Worm (Caenorhabditis elegans) whole organism, L3 larva: ENCODE measurements around the gene sup-36.

Source experiments
- R02D3.7 ChIP-seq: fragments of 150-350 bp; optimal IDR thresholded peaks from 2 replicates; lab custom pipeline; 2014; ENCODE audit warnings: missing biosample characterization, missing genetic modification characterization
- ZK546.5 ChIP-seq: sonication (generic microtip); optimal IDR thresholded peaks from 2 replicates; lab custom pipeline; 2017; ENCODE audit warnings: missing biosample characterization, missing genetic modification characterization
- aly-2 ChIP-seq: fragments of 150-350 bp; optimal IDR thresholded peaks from 2 replicates; lab custom pipeline; 2014; ENCODE audit warnings: missing biosample characterization, missing genetic modification characterization
- ceh-28 ChIP-seq: fragments of 150-350 bp; optimal IDR thresholded peaks from 2 replicates; lab custom pipeline; 2014; ENCODE audit warnings: missing biosample characterization, missing genetic modification reagents, missing genetic modification characterization
- ceh-9 ChIP-seq: sonication (generic microtip); optimal IDR thresholded peaks from 2 replicates; lab custom pipeline; 2018; ENCODE audit warnings: missing biosample characterization, missing genetic modification characterization
- daf-12 ChIP-seq: fragments of 150-350 bp; optimal IDR thresholded peaks from 2 replicates; lab custom pipeline; 2014; ENCODE audit warnings: missing biosample characterization, missing genetic modification reagents, missing genetic modification characterization
- egl-5 ChIP-seq: fragments of 150-350 bp; optimal IDR thresholded peaks from 2 replicates; lab custom pipeline; 2017; ENCODE audit warnings: missing biosample characterization, missing genetic modification reagents, missing genetic modification characterization, inconsistent platforms
- elt-1 ChIP-seq: fragments of 150-350 bp; optimal IDR thresholded peaks from 2 replicates; lab custom pipeline; 2014; ENCODE audit warnings: missing biosample characterization, missing genetic modification characterization
- elt-2 ChIP-seq: sonication (generic microtip); optimal IDR thresholded peaks from 2 replicates; lab custom pipeline; 2016; ENCODE audit warnings: missing genetic modification reagents, mild to moderate bottlenecking, missing genetic modification characterization, missing compliant biosample characterization
- elt-3 ChIP-seq, 3 experiments: fragments of 150-350 bp in 1 of 3; sonication (generic microtip) in 2 of 3; optimal IDR thresholded peaks; 2 replicates in 2 of 3; 4 replicates in 1 of 3; lab custom pipeline; 2014 to 2017; ENCODE audit warnings: missing biosample characterization in 3 of 3, missing genetic modification characterization in 3 of 3
- eor-1 ChIP-seq, 2 experiments: fragments of 150-350 bp; optimal IDR thresholded peaks; 2 replicates each; lab custom pipeline; 2014 to 2018; ENCODE audit warnings: missing biosample characterization in 2 of 2, missing genetic modification characterization in 2 of 2
- fkh-2 ChIP-seq: fragments of 150-350 bp; optimal IDR thresholded peaks from 2 replicates; lab custom pipeline; 2014; ENCODE audit warnings: missing biosample characterization, missing genetic modification reagents, missing genetic modification characterization
- hmg-11 ChIP-seq: sonication (generic microtip); optimal IDR thresholded peaks from 2 replicates; lab custom pipeline; 2016; ENCODE audit warnings: missing genetic modification characterization, missing compliant biosample characterization
- jun-1 ChIP-seq: fragments of 150-350 bp; optimal IDR thresholded peaks from 2 replicates; lab custom pipeline; 2014; ENCODE audit warnings: missing biosample characterization, missing genetic modification reagents, missing genetic modification characterization
- lin-15B ChIP-seq: fragments of 150-350 bp; optimal IDR thresholded peaks from 2 replicates; lab custom pipeline; 2014; ENCODE audit warnings: missing biosample characterization, missing genetic modification characterization
- lin-39 ChIP-seq: fragments of 150-350 bp; optimal IDR thresholded peaks from 2 replicates; lab custom pipeline; 2018; ENCODE audit warnings: missing biosample characterization, missing genetic modification reagents, missing genetic modification characterization
- lsy-12 ChIP-seq: sonication (generic microtip); optimal IDR thresholded peaks from 2 replicates; lab custom pipeline; 2016; ENCODE audit warnings: mild to moderate bottlenecking, missing genetic modification characterization, missing compliant biosample characterization
- mdl-1 ChIP-seq: fragments of 150-350 bp; optimal IDR thresholded peaks from 2 replicates; lab custom pipeline; 2014; ENCODE audit warnings: missing biosample characterization, missing genetic modification characterization
- mml-1 ChIP-seq: fragments of 150-350 bp; sonication (generic microtip); optimal IDR thresholded peaks from 3 replicates; lab custom pipeline; 2014; ENCODE audit warnings: missing biosample characterization, missing genetic modification characterization
- nfya-1 ChIP-seq: sonication (generic microtip); optimal IDR thresholded peaks from 2 replicates; lab custom pipeline; 2017; ENCODE audit warnings: missing genetic modification characterization, mild to moderate bottlenecking, missing compliant biosample characterization, antibody characterized with exemption, moderate library complexity; ENCODE audit not compliant: insufficient read depth
- nhr-12 ChIP-seq: fragments of 150-350 bp; optimal IDR thresholded peaks from 2 replicates; lab custom pipeline; 2014; ENCODE audit warnings: missing biosample characterization, missing genetic modification characterization
- nhr-23 ChIP-seq: fragments of 150-350 bp; optimal IDR thresholded peaks from 2 replicates; lab custom pipeline; 2014; ENCODE audit warnings: missing biosample characterization, missing genetic modification reagents, missing genetic modification characterization
- nhr-237 ChIP-seq: fragments of 150-350 bp; optimal IDR thresholded peaks from 2 replicates; lab custom pipeline; 2014; ENCODE audit warnings: missing biosample characterization, missing genetic modification characterization
- nhr-25 ChIP-seq: sonication (generic microtip); optimal IDR thresholded peaks from 2 replicates; lab custom pipeline; 2017; ENCODE audit warnings: missing biosample characterization, missing genetic modification characterization
- nhr-28 ChIP-seq: fragments of 150-350 bp; optimal IDR thresholded peaks from 2 replicates; lab custom pipeline; 2014; ENCODE audit warnings: missing biosample characterization, missing genetic modification characterization
- nhr-43 ChIP-seq: sonication (generic microtip); optimal IDR thresholded peaks from 2 replicates; lab custom pipeline; 2016; ENCODE audit warnings: mild to moderate bottlenecking, missing genetic modification characterization, missing compliant biosample characterization; ENCODE audit not compliant: poor library complexity, severe bottlenecking
- nhr-76 ChIP-seq: fragments of 150-350 bp; sonication (generic microtip); optimal IDR thresholded peaks from 5 replicates; lab custom pipeline; 2014; ENCODE audit warnings: missing biosample characterization, missing genetic modification characterization
- nhr-77 ChIP-seq: fragments of 150-350 bp; optimal IDR thresholded peaks from 2 replicates; lab custom pipeline; 2014; ENCODE audit warnings: missing biosample characterization, missing genetic modification characterization
- pha-4 ChIP-seq: fragments of 150-350 bp; optimal IDR thresholded peaks from 2 replicates; lab custom pipeline; 2014; ENCODE audit warnings: missing biosample characterization, missing genetic modification reagents, missing genetic modification characterization
- pqm-1 ChIP-seq: fragments of 150-350 bp; optimal IDR thresholded peaks from 2 replicates; lab custom pipeline; 2017; ENCODE audit warnings: missing biosample characterization, missing genetic modification characterization, inconsistent platforms
- skn-1 ChIP-seq: fragments of 150-350 bp; optimal IDR thresholded peaks from 2 replicates; lab custom pipeline; 2014; ENCODE audit warnings: missing biosample characterization, missing genetic modification characterization
- snpc-4 ChIP-seq: fragments of 150-350 bp; optimal IDR thresholded peaks from 2 replicates; lab custom pipeline; 2014; ENCODE audit warnings: missing biosample characterization, missing genetic modification characterization
- tbx-2 ChIP-seq: sonication (generic microtip); optimal IDR thresholded peaks from 2 replicates; lab custom pipeline; 2016; ENCODE audit warnings: mild to moderate bottlenecking, missing genetic modification characterization, missing compliant biosample characterization
- unc-62 ChIP-seq: fragments of 150-350 bp; sonication (generic microtip); optimal IDR thresholded peaks from 4 replicates; lab custom pipeline; 2014; ENCODE audit warnings: missing biosample characterization, missing genetic modification reagents, missing genetic modification characterization

The sup-36 gene

DNA sequence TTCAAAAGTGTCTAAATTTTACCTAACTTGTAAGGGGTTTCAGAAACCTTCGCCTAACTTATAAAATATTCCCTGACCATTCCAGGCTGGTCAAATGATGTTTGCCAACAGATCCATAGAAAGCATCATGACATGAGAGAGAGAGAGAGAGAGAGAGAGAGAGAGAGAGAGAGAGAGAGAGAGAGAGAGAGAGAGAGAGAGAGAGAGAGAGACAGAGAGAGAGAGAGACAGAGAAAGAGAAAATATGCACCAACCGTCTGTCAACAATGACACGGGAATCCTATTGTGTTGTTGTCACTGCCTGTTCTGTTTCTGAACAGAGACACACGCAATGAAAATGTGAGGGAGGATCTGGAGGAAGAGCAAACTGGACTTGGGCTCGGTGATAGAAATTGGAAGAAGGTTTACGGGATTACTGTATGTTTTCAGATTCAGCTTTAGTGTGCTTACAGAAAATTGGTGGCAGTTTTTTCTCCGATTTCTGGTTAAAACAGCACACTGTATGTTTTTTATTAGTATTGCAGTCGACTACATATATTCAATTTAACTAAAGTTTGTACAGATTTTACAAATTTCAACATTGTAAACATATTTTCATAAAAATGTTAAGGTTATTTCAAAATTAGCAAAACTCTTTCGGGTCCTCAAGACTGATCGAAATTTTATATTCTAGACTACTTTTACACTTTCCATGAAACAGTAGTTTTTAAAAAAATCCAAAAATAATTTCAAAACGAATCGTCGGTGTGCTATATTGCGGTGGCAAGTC, 25.3 kb upstream of the sup-36 start:
- TF ChIP-seq pha-4 (tag; lab: Kevin White, UChicago) (peak; percentile 74), nhr-76 (no peak)

DNA sequence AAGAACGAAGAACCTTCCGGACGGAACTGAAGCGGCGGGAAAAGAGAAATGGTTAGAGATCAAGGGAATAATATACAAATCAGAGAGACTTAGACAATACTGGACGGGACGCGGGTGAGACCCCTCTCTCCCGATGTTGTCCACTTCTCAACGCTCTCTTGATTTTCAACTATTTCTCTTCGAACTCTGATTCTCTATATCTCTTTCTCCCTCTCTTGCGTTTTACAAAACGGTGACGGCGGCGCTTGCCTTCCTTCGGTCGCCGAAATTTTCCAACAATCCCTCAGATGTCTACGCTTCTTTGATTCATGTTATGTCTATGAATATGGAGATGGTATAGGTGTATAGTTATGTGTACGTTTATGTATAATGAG, 24.8 kb upstream of the sup-36 start:
- TF ChIP-seq pha-4 (tag; lab: Kevin White, UChicago), result peak; percentile 80
- TF ChIP-seq lin-15B (tag; lab: Kevin White, UChicago), result peak; percentile 30
- TF ChIP-seq nfya-1 (tag; lab: Kevin White, UChicago), result peak; percentile 59
- TF ChIP-seq nhr-25, result peak; percentile 81
- TF ChIP-seq jun-1, result peak; percentile 17
- peak; percentile 11 for TF ChIP-seq lsy-12 (tag; lab: Kevin White, UChicago)
- TF ChIP-seq ceh-28 (tag; lab: Kevin White, UChicago), result peak; percentile 3
- TF ChIP-seq hmg-11 (tag; lab: Kevin White, UChicago), result peak; percentile 58
- no peak for TF ChIP-seq snpc-4 (tag; lab: Kevin White, UChicago)
- TF ChIP-seq daf-12, result no peak
- TF ChIP-seq nhr-43 (tag; lab: Kevin White, UChicago), result peak; percentile 43
- TF ChIP-seq elt-3 (tag; optimal IDR thresholded peaks at IDR 0.05; lab: Kevin White, UChicago), result no peak
- peak; percentile 50 for TF ChIP-seq pqm-1 (tag; lab: Kevin White, UChicago)
- TF ChIP-seq elt-2 (tag; lab: Kevin White, UChicago), result peak; percentile 53
- TF ChIP-seq R02D3.7 (tag; lab: Kevin White, UChicago), result peak; percentile 12
- TF ChIP-seq elt-1, result no peak
- peak; percentile 76 for TF ChIP-seq nhr-23 (tag; lab: Kevin White, UChicago)

DNA sequence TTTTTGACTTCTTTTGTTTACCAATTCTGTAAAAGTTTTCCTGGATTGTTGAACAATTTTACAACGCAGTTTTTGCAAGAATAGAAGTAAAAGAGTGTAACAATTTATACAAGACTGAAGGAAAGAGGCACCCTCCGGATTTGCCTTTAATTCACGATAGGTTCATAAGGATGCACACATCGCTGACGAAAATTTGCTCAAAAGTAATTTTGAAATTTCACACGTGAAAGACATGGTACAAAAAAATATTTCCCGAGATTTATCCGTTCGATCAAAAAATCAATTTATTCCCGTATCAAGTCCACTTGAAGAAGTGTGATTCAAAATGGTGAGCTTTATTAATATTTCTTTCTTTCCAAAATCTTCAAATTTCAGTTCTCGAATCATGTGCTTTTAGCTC, 23.6 kb upstream of the sup-36 start, which contains the start of gene C43G2.3:
Gene C43G2.3 (plus strand): TSS at position 301 of the 400 bp plus-strand sequence.
- TF ChIP-seq fkh-2 (tag; lab: Kevin White, UChicago) (no peak), nhr-12 (tag; lab: Kevin White, UChicago) (no peak), pha-4 (tag; lab: Kevin White, UChicago) (no peak), elt-2 (tag; lab: Kevin White, UChicago) (no peak), eor-1 (tag; optimal IDR thresholded peaks at IDR 0.05; lab: Kevin White, UChicago) (no peak), egl-5 (tag; lab: Kevin White, UChicago) (no peak), R02D3.7 (tag; lab: Kevin White, UChicago) (no peak), mdl-1 (no peak), nhr-77 (tag; lab: Kevin White, UChicago) (no peak), lin-39 (tag; lab: Kevin White, UChicago) (no peak), nhr-28 (no peak), hmg-11 (tag; lab: Kevin White, UChicago) (no peak), skn-1 (tag; lab: Kevin White, UChicago) (no peak), unc-62 (GFP tag; lab: Kevin White, UChicago) (no peak), nhr-237 (no peak), mml-1 (tag; lab: Kevin White, UChicago) (no peak), tbx-2 (tag; lab: Kevin White, UChicago) (no peak), jun-1 (no peak)
- TF ChIP-seq, all 47 proteins: peak for 0

DNA sequence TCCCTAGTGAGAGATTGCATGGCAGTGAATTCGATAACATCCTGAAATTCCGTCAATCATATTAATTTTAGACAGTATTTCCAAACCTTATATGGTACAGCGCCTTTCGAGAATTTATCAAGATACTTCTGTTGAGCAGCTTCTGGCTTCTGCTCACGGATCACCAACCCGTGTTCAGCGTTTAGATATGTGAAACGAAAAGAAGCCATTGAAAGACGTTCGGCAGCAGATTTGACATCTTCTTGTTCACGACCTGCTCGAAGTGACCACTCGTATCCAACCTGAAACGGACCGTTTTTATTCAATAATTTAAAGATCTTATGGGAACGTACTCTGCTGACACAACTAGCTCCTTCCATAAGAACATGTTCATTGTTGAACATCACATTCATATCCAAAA, 19.8 kb upstream of the sup-36 start:
- no peak for TF ChIP-seq ZK546.5 (tag; lab: Kevin White, UChicago)
- TF ChIP-seq, all 47 proteins: peak for 0

DNA sequence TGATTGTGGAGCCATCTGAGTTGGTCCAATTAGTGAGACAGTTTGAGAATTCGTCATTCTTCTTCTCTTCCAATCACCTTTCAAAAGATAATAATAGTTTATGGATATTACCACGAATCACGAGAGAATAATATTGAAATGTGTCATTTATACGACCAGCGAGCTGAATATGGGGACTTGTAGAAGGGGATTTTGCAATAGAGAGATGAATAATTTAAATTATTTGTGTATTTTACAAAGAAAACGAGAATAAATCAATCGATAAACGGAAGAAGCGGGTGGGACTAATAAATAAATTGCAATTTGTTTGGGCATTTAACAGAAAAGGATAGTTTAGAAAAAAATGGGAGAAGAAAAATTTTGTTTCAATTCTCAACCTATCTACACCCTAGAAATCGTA, 18.9 kb upstream of the sup-36 start, which contains the start of gene odr-8:
Gene odr-8 (minus strand): TSS at position 101 of the 400 bp plus-strand sequence.
- TF ChIP-seq ceh-9 (tag; lab: Kevin White, UChicago) (no peak), aly-2 (tag; lab: Kevin White, UChicago) (no peak), snpc-4 (tag; lab: Kevin White, UChicago) (no peak)
